Worm (Caenorhabditis elegans) whole organism, young adult: ENCODE data around the gene pigs-1.

Source experiments
- B0336.3 ChIP-seq: fragments of 200-800 bp; sonication (Bioruptor generic); IDR thresholded peaks from 2 replicates; pipeline ENCODE4 v1.3.6; 2022; ENCODE audit warnings: missing genetic modification characterization, missing compliant biosample characterization
- D2030.7 ChIP-seq: fragments of 200-800 bp; sonication (Bioruptor generic); IDR thresholded peaks from 2 replicates; pipeline ENCODE4 v1.3.6; 2022; ENCODE audit warnings: missing genetic modification reagents, missing genetic modification characterization, missing compliant biosample characterization
- F10E7.11 ChIP-seq: sonication (generic microtip); optimal IDR thresholded peaks from 2 replicates; lab custom pipeline; 2017; ENCODE audit warnings: mild to moderate bottlenecking, missing genetic modification characterization, moderate library complexity, missing compliant biosample characterization
- F33H1.4 ChIP-seq: fragments of 200-800 bp; sonication (Bioruptor generic); IDR thresholded peaks from 2 replicates; pipeline ENCODE4 v1.3.6; 2022; ENCODE audit warnings: missing genetic modification reagents, missing genetic modification characterization, missing compliant biosample characterization
- F49E8.2 ChIP-seq: sonication (generic microtip); optimal IDR thresholded peaks from 3 replicates; lab custom pipeline; 2017; ENCODE audit warnings: missing genetic modification characterization, mild to moderate bottlenecking, missing compliant biosample characterization, antibody characterized with exemption, moderate library complexity; ENCODE audit not compliant: insufficient read depth
- K12H6.12 ChIP-seq: fragments of 200-800 bp; sonication (Bioruptor generic); optimal IDR thresholded peaks from 2 replicates; lab custom pipeline; 2018; ENCODE audit warnings: mild to moderate bottlenecking, missing genetic modification characterization, missing compliant biosample characterization
- T26A5.8 ChIP-seq: sonication (generic microtip); optimal IDR thresholded peaks from 2 replicates; lab custom pipeline; 2016; ENCODE audit warnings: missing genetic modification characterization, missing compliant biosample characterization
- Y79H2A.3 ChIP-seq: fragments of 200-800 bp; sonication (Bioruptor generic); conservative IDR thresholded peaks from 2 replicates; pipeline ENCODE4 v1.3.6; 2022; ENCODE audit warnings: missing genetic modification reagents, missing genetic modification characterization, missing compliant biosample characterization
- ZK185.1 ChIP-seq: sonication (generic microtip); optimal IDR thresholded peaks from 2 replicates; lab custom pipeline; 2016; ENCODE audit warnings: mild to moderate bottlenecking, missing genetic modification characterization, missing compliant biosample characterization; ENCODE audit not compliant: poor library complexity, severe bottlenecking
- athp-1 ChIP-seq: sonication (generic microtip); optimal IDR thresholded peaks from 2 replicates; lab custom pipeline; 2017; ENCODE audit warnings: mild to moderate bottlenecking, missing genetic modification characterization, missing compliant biosample characterization
- attf-3 ChIP-seq: fragments of 200-800 bp; sonication (Bioruptor generic); conservative IDR thresholded peaks from 2 replicates; pipeline ENCODE4 v1.3.6; 2022; ENCODE audit warnings: missing genetic modification reagents, missing genetic modification characterization, missing compliant biosample characterization
- attf-5 ChIP-seq: fragments of 200-800 bp; sonication (Bioruptor generic); optimal IDR thresholded peaks from 2 replicates; lab custom pipeline; 2018; ENCODE audit warnings: mild to moderate bottlenecking, missing genetic modification characterization, missing compliant biosample characterization
- bed-1 ChIP-seq: fragments of 200-800 bp; sonication (Bioruptor generic); IDR thresholded peaks from 2 replicates; pipeline ENCODE4 v1.3.6; 2022; ENCODE audit warnings: missing genetic modification reagents, missing genetic modification characterization, missing compliant biosample characterization
- cebp-2 ChIP-seq: fragments of 200-800 bp; sonication (Bioruptor generic); IDR thresholded peaks from 2 replicates; pipeline ENCODE4 v1.3.6; 2022; ENCODE audit warnings: missing genetic modification characterization, missing compliant biosample characterization
- ceh-40 ChIP-seq: fragments of 200-800 bp; sonication (Bioruptor generic); IDR thresholded peaks from 2 replicates; pipeline ENCODE4 v1.3.6; 2022; ENCODE audit warnings: missing genetic modification characterization, missing compliant biosample characterization
- chd-7 ChIP-seq: sonication (generic microtip); optimal IDR thresholded peaks from 2 replicates; lab custom pipeline; 2016; ENCODE audit warnings: mild to moderate bottlenecking, missing genetic modification characterization, moderate library complexity, missing compliant biosample characterization
- dox-1 ChIP-seq: fragments of 200-800 bp; sonication (Bioruptor generic); IDR thresholded peaks from 2 replicates; pipeline ENCODE4 v1.3.6; 2022; ENCODE audit warnings: missing genetic modification reagents, missing genetic modification characterization, missing compliant biosample characterization
- dpl-1 ChIP-seq: fragments of 150-350 bp; optimal IDR thresholded peaks from 2 replicates; lab custom pipeline; 2014; ENCODE audit warnings: missing biosample characterization, missing genetic modification reagents, missing genetic modification characterization
- fkh-3 ChIP-seq: sonication (generic microtip); optimal IDR thresholded peaks from 2 replicates; lab custom pipeline; 2016; ENCODE audit warnings: mild to moderate bottlenecking, missing genetic modification characterization, missing compliant biosample characterization
- hlh-26 ChIP-seq: fragments of 200-800 bp; sonication (Bioruptor generic); conservative IDR thresholded peaks from 2 replicates; pipeline ENCODE4 v1.3.6; 2022; ENCODE audit warnings: missing genetic modification reagents, missing genetic modification characterization, missing compliant biosample characterization
- hmg-1.2 ChIP-seq: fragments of 200-800 bp; sonication (Bioruptor generic); IDR thresholded peaks from 2 replicates; pipeline ENCODE4 v1.3.6; 2022; ENCODE audit warnings: missing genetic modification reagents, missing genetic modification characterization, missing compliant biosample characterization
- lag-1 ChIP-seq: fragments of 200-800 bp; sonication (Bioruptor generic); IDR thresholded peaks from 2 replicates; pipeline ENCODE4 v1.3.6; 2022; ENCODE audit warnings: missing genetic modification reagents, missing genetic modification characterization, missing compliant biosample characterization
- lin-40 ChIP-seq: sonication (generic microtip); optimal IDR thresholded peaks from 2 replicates; lab custom pipeline; 2016; ENCODE audit warnings: missing genetic modification characterization, mild to moderate bottlenecking, missing compliant biosample characterization, missing genotype, missing genetic modification reagents
- lir-1 ChIP-seq: fragments of 200-800 bp; sonication (Bioruptor generic); conservative IDR thresholded peaks from 2 replicates; pipeline ENCODE4 v1.3.6; 2022; ENCODE audit warnings: missing genetic modification reagents, missing genetic modification characterization, missing compliant biosample characterization
- madf-10 ChIP-seq: sonication (generic microtip); optimal IDR thresholded peaks from 2 replicates; lab custom pipeline; 2016; ENCODE audit warnings: mild to moderate bottlenecking, missing genetic modification characterization, missing compliant biosample characterization
- madf-3 ChIP-seq: fragments of 200-800 bp; sonication (Bioruptor generic); IDR thresholded peaks from 2 replicates; pipeline ENCODE4 v1.3.6; 2022; ENCODE audit warnings: missing genetic modification reagents, missing genetic modification characterization, missing compliant biosample characterization
- madf-6 ChIP-seq: fragments of 200-800 bp; sonication (Bioruptor generic); IDR thresholded peaks from 2 replicates; pipeline ENCODE4 v1.3.6; 2022; ENCODE audit warnings: missing genetic modification reagents, missing genetic modification characterization, missing compliant biosample characterization
- madf-8 ChIP-seq: fragments of 200-800 bp; sonication (Bioruptor generic); conservative IDR thresholded peaks from 2 replicates; pipeline ENCODE4 v1.3.6; 2022; ENCODE audit warnings: missing genetic modification reagents, missing genetic modification characterization, missing compliant biosample characterization
- mcd-1 ChIP-seq: fragments of 200-800 bp; sonication (Bioruptor generic); IDR thresholded peaks from 2 replicates; pipeline ENCODE4 v1.3.6; 2022; ENCODE audit warnings: missing genetic modification reagents, missing genetic modification characterization, missing compliant biosample characterization
- mel-28 ChIP-seq: sonication (generic microtip); optimal IDR thresholded peaks from 2 replicates; lab custom pipeline; 2016; ENCODE audit warnings: borderline replicate concordance, mild to moderate bottlenecking, missing genetic modification characterization, missing compliant biosample characterization
- mxl-1 ChIP-seq: sonication (generic microtip); optimal IDR thresholded peaks from 2 replicates; lab custom pipeline; 2016; ENCODE audit warnings: missing genetic modification characterization, missing compliant biosample characterization
- nfyb-1 ChIP-seq: fragments of 200-800 bp; sonication (Bioruptor generic); IDR thresholded peaks from 2 replicates; pipeline ENCODE4 v1.3.6; 2022; ENCODE audit warnings: missing genetic modification reagents, missing genetic modification characterization, missing compliant biosample characterization
- nhr-179 ChIP-seq: sonication (generic microtip); optimal IDR thresholded peaks from 2 replicates; lab custom pipeline; 2016; ENCODE audit warnings: mild to moderate bottlenecking, missing genetic modification characterization, missing compliant biosample characterization
- nhr-80 ChIP-seq: sonication (generic microtip); optimal IDR thresholded peaks from 2 replicates; lab custom pipeline; 2016; ENCODE audit warnings: missing genetic modification characterization, missing compliant biosample characterization
- rcor-1 ChIP-seq: fragments of 200-800 bp; sonication (Bioruptor generic); IDR thresholded peaks from 2 replicates; pipeline ENCODE4 v1.3.6; 2022; ENCODE audit warnings: missing genetic modification reagents, missing genetic modification characterization, missing compliant biosample characterization
- rpc-1 ChIP-seq, 2 experiments: fragments of 150-350 bp in 1 of 2; sonication (generic microtip) in 1 of 2; optimal IDR thresholded peaks; 2 replicates each; lab custom pipeline; 2014 to 2018; ENCODE audit warnings: missing biosample characterization in 1 of 2, missing genetic modification characterization in 1 of 2, missing genetic modification reagents in 1 of 2, missing genotype in 1 of 2
- sea-2 ChIP-seq: fragments of 200-800 bp; sonication (Bioruptor generic); IDR thresholded peaks from 2 replicates; pipeline ENCODE4 v1.3.6; 2022; ENCODE audit warnings: missing genetic modification characterization, missing compliant biosample characterization
- snpc-4 ChIP-seq, 5 experiments: fragments of 150-350 bp in 1 of 5; sonication (generic microtip) in 4 of 5; optimal IDR thresholded peaks; 2 replicates each; lab custom pipeline; 2014 to 2018; ENCODE audit warnings: missing genetic modification characterization in 5 of 5, missing biosample characterization in 3 of 5, antibody characterized with exemption in 2 of 5, mild to moderate bottlenecking in 2 of 5, missing compliant biosample characterization in 2 of 5, missing genotype in 2 of 5, moderate library complexity in 2 of 5, missing genetic modification reagents in 1 of 5
- tbx-9 ChIP-seq: sonication (generic microtip); optimal IDR thresholded peaks from 2 replicates; lab custom pipeline; 2016; ENCODE audit warnings: borderline replicate concordance, missing genetic modification characterization, inconsistent platforms, missing compliant biosample characterization
- zim-3 ChIP-seq: sonication (generic microtip); optimal IDR thresholded peaks from 2 replicates; lab custom pipeline; 2017; ENCODE audit warnings: mild to moderate bottlenecking, missing genetic modification characterization, moderate library complexity, missing compliant biosample characterization
- ztf-22 ChIP-seq: fragments of 200-800 bp; sonication (Bioruptor generic); optimal IDR thresholded peaks from 2 replicates; lab custom pipeline; 2018; ENCODE audit warnings: mild to moderate bottlenecking, missing genetic modification characterization, moderate library complexity, missing compliant biosample characterization
- ztf-6 ChIP-seq: fragments of 200-800 bp; sonication (Bioruptor generic); IDR thresholded peaks from 2 replicates; pipeline ENCODE4 v1.3.6; 2022; ENCODE audit warnings: missing genetic modification reagents, missing genetic modification characterization, missing compliant biosample characterization

Gene pigs-1

DNA sequence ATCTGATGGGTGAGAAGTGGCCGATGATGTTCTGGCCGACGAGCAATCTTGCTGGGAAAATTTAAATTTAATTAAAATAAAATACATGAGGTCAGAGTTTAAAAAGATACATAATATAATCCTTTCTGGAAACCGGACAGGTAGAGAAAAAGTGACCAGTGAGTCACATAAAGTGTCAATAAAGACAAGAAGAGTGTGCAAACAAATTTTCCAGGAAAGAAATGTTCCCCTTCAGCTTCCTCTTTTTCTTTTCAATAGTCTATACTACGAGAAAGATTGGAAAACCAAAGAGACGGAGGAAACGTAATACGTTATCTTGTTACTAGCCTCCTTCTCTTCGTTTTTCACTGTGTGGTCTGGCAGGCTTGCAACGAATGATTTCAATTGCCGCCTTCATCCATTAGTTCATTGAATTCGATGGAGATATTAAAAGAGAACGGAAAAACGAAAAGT lies 1.7 kb upstream of the pigs-1 start, which contains the start of gene tsp-12:
Gene tsp-12, minus strand, starts transcription at position 51 of the 453 bp plus-strand sequence.
- TF ChIP-seq ztf-6 (GFP tag; lab: Robert Waterston, UW) (no peak), madf-6 (GFP tag; lab: Robert Waterston, UW) (no peak), K12H6.12 (tag; lab: Kevin White, UChicago) (no peak), F33H1.4 (GFP tag; lab: Robert Waterston, UW) (no peak), F10E7.11 (tag; lab: Kevin White, UChicago) (no peak), hmg-1.2 (GFP tag; lab: Robert Waterston, UW) (no peak), mcd-1 (GFP tag; lab: Robert Waterston, UW) (no peak), tbx-9 (tag; lab: Kevin White, UChicago) (no peak), attf-5 (no peak), chd-7 (tag; lab: Kevin White, UChicago) (no peak), rpc-1 (optimal IDR thresholded peaks at IDR 0.05; lab: Kevin White, UChicago) (no peak), rpc-1 (tag; optimal IDR thresholded peaks at IDR 0.05; lab: Kevin White, UChicago) (no peak), nfyb-1 (GFP tag; lab: Robert Waterston, UW) (no peak), mel-28 (tag; lab: Kevin White, UChicago) (no peak), ztf-22 (GFP tag; lab: Kevin White, UChicago) (no peak), dpl-1 (GFP tag; lab: Kevin White, UChicago) (no peak), D2030.7 (no peak), nhr-179 (no peak), lin-40 (no peak)

ce11 chrIV:10146885-10147284 lies 2.0 kb downstream of the pigs-1 start, which contains the start of gene T14G10.8:
T14G10.8 (minus strand) TSS chrIV:10146985.
- TF ChIP-seq madf-3 (GFP tag; lab: Robert Waterston, UW) = no peak
- TF ChIP-seq nhr-80 = no peak
- TF ChIP-seq bed-1 = no peak
- no peak for TF ChIP-seq tbx-9 (tag; lab: Kevin White, UChicago)
- TF ChIP-seq ZK185.1 (tag; lab: Kevin White, UChicago) = no peak
- TF ChIP-seq ceh-40 (GFP tag; lab: Robert Waterston, UW) = no peak
- no peak for TF ChIP-seq fkh-3 (tag; lab: Kevin White, UChicago)
- TF ChIP-seq lag-1 (GFP tag; lab: Robert Waterston, UW) = no peak
- no peak for TF ChIP-seq madf-10 (tag; lab: Kevin White, UChicago)
- TF ChIP-seq athp-1 = no peak
- no peak for TF ChIP-seq F49E8.2 (tag; lab: Kevin White, UChicago)
- TF ChIP-seq attf-3 = no peak
- no peak for TF ChIP-seq snpc-4 (GFP tag; optimal IDR thresholded peaks at IDR 0.05; lab: Kevin White, UChicago)
- no peak for TF ChIP-seq snpc-4 (tag; optimal IDR thresholded peaks at IDR 0.05; lab: Kevin White, UChicago)

DNA sequence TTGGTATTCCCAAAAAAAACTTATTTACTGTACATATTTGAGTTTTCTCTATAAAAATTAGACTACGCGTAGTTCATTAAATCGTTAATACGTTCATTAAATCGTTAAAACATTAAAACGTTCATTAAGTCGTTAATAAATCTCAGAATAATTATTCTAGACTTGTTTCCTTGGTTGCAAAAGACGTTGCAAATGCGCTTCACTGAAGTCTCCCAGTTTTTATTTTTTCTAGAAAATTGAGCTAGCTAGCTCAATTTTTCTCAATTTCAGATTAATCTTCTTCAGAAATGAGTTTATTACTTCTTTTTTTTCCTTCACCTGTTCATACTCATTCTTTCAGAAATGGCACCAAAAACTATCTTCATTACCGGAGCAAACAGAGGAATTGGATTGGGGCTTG lies 3.9 kb downstream of the pigs-1 start:
- TF ChIP-seq T26A5.8 = no peak
- no peak for TF ChIP-seq sea-2
- TF ChIP-seq madf-8 (GFP tag; lab: Robert Waterston, UW) = peak; percentile 60
- no peak for TF ChIP-seq dox-1 (GFP tag; lab: Robert Waterston, UW)
- TF ChIP-seq madf-6 (GFP tag; lab: Robert Waterston, UW) = peak; percentile 76

- TF ChIP-seq mxl-1 (no peak), nhr-179 (no peak), F49E8.2 (tag; lab: Kevin White, UChicago) (no peak), zim-3 (tag; lab: Kevin White, UChicago) (no peak), hlh-26 (GFP tag; lab: Robert Waterston, UW) (no peak), B0336.3 (GFP tag; lab: Robert Waterston, UW) (no peak), rcor-1 (GFP tag; lab: Robert Waterston, UW) (no peak), lir-1 (GFP tag; lab: Robert Waterston, UW) (no peak), Y79H2A.3 (GFP tag; lab: Robert Waterston, UW) (no peak), cebp-2 (GFP tag; lab: Robert Waterston, UW) (no peak), athp-1 (no peak)
Measured at ce11 chrIV:10144487-10144886, 4.4 kb downstream of the pigs-1 start.
